Worm (Caenorhabditis elegans): Measurements from ENCODE around the gene C15C7.4.

Gene C15C7.4

DNA sequence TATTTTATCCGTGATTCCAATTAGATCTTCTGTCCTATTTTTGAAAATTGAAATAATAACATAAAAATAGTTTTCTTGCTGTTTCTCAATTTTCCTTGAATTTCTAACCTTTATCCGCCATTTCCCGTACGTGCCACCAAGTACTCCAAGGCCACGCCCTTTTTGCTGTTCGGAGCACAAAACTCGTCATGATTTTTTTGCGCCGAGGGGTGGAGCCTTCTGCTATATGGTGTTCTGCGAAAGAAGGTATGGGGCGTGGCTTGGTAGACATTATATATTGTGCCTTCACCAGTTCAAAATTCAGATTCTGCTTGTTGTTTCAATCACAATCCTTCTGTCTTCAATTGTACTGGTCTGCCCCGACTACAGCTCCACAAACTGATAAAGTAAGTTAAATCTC, at the start of gene C15C7.4:
TSS of gene C15C7.4 (plus strand) at position 301 of the 400 bp plus-strand sequence.
- TF ChIP-seq unc-62 (GFP tag; optimal IDR thresholded peaks at IDR 0.05), result no peak

DNA sequence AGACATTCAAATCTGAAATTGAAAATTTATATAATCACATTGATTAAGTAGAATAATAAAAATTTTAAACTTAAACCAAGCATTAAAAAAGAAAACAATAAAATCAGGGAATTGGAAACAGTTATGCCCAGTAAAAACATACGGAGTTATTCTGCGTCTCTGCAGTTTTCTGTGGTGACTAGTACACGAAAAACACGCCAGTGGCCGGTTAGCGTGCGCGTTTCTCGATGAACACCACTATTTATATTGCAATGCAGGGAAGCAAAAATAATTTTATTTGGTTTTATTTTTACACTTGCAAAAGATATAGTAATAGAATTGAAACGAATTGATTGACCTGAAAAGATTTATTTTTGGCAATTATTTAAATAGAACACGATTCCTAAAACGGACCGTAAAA, 45.5 kb upstream of the C15C7.4 start, which contains the start of gene sec-3:
TSS of gene sec-3 (minus strand) at position 21 of the 400 bp plus-strand sequence.
- no peak for TF ChIP-seq unc-62 (GFP tag; optimal IDR thresholded peaks at IDR 0.05)

DNA sequence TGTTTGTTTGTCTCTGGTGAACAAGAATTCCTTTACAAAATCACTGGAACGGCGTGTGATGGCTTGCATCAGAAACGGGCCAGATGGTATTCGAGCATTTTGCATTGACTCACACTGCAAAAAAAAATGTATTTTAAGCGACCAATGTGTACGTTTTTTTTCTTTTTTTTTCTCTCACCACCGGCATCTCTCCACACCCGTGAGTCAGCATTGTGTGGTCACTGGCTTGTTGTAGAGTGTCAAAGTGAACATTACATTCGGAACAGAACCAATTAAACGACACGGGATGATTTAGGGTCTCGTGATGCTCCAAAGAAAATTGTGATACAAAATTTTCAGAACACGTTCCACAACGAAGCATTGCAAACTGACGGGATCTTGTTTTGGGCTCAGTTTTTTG, 43.8 kb upstream of the C15C7.4 start:
- no peak for TF ChIP-seq unc-62 (GFP tag; optimal IDR thresholded peaks at IDR 0.05)

DNA sequence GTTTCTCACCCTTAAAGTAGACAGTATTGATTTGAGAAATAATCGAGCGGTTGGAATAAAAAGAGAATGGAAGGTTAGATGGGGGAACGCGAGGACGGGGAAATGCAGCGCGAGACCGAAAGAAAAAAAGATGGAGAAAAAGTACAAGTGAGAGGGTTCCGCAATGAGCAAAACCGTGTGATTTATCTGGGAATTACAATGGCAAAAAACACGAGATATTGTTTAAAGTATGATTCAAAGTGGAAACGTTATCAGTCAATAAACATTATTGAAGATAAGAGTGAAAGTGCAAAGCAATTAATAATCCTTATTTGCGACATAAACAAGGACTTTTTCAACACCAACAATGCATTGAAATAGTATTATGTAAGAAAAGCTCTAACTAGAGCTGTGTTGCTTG, 43.2 kb upstream of the C15C7.4 start, which contains the start of gene ztf-13:
TSS of gene ztf-13 (minus strand) at position 11 of the 400 bp plus-strand sequence.
- no peak for TF ChIP-seq unc-62 (GFP tag; optimal IDR thresholded peaks at IDR 0.05)

DNA sequence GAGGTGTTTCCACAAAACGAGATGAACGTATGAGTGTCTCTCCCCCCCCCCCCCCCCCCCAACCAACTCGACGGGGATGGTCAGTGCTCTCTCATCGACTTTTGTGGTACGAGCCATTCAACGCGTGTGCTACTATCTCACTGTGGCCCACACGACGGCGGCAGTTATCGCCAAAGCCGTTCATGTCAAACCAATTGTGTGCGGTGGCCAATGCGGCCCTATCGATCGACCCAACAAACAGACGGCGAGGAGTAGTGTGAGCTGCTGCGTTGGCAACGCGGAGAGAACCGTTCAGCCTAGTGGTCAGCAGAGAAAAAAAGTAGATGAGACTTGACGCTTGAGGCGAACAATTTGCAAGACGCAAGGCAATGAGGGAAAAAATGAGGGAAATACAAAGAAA, 42.5 kb upstream of the C15C7.4 start:
- no peak for TF ChIP-seq unc-62 (GFP tag; optimal IDR thresholded peaks at IDR 0.05)

DNA sequence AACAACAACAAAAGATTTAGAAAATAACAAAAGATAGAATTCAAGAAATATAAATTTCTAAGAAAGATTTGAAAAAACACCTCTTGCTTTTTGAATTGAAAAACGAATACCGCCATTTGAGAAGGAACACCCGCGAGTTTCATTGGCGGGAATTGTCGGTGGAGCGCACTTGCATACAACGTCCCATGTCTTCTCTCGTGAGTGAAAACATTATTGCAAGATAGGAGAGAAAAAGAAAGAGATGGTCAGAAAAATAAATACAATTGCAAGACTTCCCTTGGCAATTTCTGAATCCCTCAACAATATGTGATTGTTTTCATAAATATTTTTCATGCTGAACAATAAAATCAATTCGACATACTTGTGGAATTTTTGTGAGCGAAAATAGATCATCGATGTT, 39.2 kb upstream of the C15C7.4 start, which contains the start of gene K10B3.5:
TSS of gene K10B3.5 (minus strand) at position 343 of the 400 bp plus-strand sequence.
- TF ChIP-seq unc-62 (GFP tag; optimal IDR thresholded peaks at IDR 0.05), result no peak

DNA sequence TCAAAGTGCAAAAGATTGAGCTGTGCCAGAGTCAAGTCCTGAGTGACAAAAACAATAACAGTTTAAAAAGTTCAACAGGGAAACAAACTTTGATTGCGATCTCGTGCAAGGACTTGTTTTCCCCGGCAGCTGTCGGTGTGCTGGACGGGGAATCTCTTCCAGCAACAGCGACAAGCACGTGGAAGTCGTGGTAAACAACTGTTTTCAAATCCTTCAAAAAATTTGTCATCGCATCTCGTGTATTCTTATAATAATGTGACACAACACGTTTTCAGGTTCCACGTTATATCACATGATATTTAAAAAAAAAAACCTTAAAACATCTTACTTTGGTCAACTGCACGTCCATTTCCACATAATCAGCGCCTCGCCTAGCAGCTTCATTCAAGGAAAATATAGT, 36.8 kb upstream of the C15C7.4 start:
- TF ChIP-seq unc-62 (GFP tag; optimal IDR thresholded peaks at IDR 0.05), result no peak

DNA sequence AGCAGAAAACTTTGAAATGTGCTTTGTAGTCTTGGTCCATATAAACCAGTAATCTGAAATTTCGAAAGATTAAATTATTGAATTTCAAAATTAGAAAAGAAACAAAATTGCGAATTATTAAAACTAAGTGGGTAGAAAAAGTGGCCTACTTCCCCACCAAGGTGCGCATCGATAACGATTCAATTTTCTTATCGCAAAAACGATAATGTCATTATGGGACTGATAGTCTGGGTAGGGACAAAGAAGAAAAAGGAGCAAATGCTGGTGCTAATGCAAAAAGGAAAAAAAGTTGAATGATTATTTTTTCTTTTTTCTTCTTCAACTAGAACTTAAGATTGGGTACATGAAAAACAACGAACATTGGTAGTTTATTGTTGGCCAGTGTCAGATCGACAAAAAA, 34.8 kb upstream of the C15C7.4 start, which contains the start of gene gpcp-1:
TSS of gene gpcp-1 (minus strand) at position 53 of the 400 bp plus-strand sequence.
- TF ChIP-seq unc-62 (GFP tag; optimal IDR thresholded peaks at IDR 0.05), result no peak

DNA sequence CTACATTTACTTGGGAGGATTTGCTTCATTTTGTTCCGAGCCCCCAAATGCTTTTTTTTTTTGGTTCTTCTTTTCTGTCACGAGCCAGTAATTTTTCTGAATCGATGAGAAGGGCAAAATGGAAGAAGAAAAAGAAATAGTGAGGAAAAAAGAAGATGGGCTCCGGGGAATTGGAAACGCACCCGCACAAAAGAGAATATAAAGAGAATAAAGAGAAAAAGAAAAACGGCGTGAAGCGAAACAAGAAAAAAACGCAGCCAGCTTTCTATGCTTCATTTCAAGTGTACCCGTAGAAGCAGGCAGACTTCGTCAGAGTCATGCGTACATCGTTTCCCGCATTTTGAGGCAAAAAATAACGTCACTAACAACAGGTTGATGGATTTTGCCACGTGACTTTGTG, 34.3 kb upstream of the C15C7.4 start:
- no peak for TF ChIP-seq unc-62 (GFP tag; optimal IDR thresholded peaks at IDR 0.05)

DNA sequence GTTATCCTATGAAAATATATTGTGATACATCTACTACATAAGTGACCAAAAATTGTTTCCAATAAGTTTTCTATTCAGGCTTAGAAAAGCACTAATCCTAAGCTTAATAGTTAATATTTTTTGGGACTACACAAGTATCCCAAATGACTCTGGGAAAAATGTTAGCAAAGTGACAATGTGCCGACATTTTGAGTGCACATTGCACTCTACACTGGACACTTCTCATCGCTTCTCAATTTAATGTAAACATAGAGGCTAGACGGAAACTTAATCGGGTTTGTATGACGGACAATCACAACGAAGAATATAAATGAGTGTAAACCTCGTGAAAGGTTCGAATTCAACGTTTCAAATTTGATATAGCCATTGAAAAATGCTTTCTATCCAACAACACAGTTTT, 33.7 kb upstream of the C15C7.4 start:
- TF ChIP-seq unc-62 (GFP tag; optimal IDR thresholded peaks at IDR 0.05), result no peak

DNA sequence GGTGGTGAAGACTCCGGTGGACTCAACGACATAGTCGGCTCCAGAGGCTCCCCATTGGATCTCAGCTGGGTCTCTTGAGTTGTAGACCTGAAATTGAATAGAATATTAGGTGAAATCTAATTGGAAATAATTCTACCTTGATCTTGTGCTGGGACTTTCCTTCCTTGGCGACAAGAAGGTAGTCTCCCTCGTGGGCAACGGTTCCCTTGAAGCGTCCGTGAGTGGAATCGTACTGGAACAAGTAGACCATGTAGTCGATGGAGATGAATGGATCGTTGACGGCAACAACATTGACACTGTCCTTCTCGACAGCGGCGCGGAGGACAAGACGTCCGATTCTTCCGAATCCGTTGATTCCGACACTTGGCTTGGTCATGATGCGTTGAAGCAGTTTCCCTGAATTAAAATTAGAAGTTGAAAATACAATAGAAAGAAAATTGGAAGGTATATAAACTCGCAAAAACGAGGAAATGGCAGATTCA, 32.4 kb upstream of the C15C7.4 start, which contains the start of gene gpd-3:
TSS of gene gpd-3 (minus strand) at position 396 of the 482 bp plus-strand sequence.
- TF ChIP-seq unc-62 (GFP tag; optimal IDR thresholded peaks at IDR 0.05), result no peak

DNA sequence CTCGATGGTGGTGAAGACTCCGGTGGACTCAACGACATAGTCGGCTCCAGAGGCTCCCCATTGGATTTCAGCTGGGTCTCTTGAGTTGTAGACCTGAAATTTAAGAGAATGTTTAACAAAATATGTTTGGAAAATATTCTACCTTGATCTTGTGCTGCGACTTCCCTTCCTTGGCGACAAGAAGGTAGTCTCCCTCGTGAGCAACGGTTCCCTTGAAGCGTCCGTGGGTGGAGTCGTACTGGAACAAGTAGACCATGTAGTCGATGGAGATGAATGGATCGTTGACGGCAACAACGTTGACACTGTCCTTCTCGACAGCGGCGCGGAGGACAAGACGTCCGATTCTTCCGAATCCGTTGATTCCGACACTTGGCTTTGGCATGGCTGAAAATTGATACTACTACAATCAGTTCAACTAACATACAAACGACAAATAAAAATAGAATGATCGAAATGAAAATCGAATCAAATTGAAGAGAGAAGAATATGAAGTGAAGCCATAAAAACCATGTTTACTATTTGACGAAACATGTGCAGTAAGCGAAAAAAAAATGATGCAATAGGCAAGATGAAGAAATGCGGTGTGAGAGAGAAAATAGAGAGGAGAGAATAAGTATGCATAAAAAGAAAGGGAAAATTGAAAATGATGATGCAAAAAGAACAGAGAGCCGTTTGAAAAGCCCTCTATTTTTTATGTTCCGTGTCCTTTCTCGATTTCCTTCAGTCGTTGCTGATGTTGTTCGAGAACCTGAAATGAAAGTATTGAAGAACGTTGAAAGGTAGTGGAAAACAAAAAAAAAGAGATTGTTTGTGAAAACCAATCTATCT, 30.8 kb upstream of the C15C7.4 start, which contains the start of gene gpd-2:
TSS of gene gpd-2 (minus strand) at position 384 of the 828 bp plus-strand sequence.
- no peak for TF ChIP-seq unc-62 (GFP tag; optimal IDR thresholded peaks at IDR 0.05)

DNA sequence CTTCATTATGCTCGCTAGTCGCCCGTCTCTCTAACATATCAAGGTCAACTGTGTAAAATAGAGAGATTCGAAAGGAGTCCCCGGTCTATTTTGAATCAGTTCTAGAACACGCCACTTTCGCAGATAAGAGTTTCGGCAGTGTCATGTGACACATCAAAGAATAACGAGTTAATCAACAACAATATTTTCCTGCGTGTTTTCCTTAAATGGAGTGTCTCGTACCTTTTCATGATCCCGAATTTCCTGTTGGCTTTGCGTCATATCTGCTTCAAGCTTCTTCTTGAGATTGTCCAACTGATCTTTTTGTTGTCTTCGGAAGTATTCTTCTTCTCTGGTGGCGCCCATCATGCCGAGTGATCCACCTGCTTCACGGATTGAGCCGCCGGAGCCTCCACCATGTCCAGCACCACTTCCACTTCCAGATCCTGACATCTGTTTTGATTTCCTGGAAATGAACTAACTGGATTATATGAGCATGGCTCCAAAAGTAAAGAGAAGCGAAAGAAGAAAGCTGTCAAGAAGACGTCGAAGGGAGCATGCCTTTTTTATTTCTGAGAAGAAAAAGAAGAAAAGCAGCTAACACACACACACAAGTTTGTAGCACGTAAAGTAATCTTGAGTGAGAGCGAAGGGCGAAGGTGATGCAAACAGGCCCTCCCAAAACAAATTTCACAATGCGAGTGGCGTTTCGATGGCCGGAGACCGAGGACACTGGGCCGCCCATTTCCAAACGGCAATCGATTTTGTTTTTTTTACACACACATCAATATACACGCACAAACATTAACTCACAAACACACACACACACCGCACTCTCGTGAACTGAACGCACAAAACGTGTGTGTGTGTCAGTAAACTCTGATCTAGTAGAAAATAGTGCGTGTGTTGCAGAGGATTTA, 30.0 kb upstream of the C15C7.4 start:
- no peak for TF ChIP-seq unc-62 (GFP tag; optimal IDR thresholded peaks at IDR 0.05)

DNA sequence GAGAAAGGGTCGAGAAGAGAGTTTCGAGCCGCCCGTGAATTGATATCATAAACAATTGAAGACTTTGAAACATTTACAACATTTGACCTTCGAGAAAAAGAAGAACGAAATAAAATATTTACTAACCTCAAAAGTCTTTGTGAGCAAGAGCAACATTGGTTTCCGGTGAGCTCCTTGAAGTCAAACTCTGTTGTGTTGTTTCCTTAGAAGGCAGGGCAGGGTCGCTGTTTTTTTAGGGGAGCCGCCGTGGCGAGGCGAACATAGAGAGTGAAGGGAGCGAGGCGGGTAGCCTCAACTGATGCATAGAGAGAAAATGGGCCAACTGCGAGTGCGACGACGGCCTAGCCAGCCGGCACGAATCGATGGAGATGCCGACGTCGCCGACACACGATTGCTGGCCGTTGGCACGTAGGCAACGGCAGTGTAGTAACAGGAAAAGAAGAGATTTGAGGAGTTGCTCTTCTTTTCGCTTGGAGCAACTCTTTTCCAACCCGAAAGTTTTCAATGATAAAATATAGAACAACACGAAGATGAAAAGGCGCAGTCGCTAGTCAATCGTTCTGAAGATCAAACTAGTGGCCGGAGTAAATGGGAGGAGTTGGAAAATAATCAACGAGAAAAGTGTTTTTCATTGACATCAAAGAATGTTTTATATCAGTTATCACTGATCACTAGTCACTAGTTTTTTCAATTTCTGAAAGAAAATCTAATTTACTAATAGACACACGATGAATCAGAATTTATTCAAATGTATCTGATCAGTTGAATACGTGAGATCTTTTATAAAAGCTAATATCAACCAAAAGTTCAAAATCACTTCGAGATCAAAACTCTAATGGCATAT, 29.1 kb upstream of the C15C7.4 start, which contains the start of gene mai-1:
TSS of gene mai-1 (minus strand) at position 557 of the 844 bp plus-strand sequence.
- no peak for TF ChIP-seq unc-62 (GFP tag; optimal IDR thresholded peaks at IDR 0.05)

DNA sequence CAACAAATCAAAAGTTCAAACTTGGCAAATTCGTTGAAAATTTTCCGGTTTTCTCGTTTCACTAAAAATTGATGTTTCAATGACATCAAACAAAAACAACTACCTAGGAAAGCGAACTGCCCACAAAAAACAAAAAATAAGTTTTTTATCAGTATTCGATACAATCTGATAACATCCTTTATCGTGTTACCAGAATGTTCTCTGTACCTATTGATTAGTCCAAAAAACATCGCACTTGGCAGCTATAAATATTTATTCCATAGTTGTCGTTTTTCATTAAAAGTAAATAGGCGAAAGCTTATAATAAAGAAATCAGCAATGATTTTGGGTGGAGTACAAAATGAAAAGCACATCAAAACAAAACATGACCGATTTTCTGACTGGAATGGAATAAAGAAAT, 28.2 kb upstream of the C15C7.4 start:
- TF ChIP-seq unc-62 (GFP tag; optimal IDR thresholded peaks at IDR 0.05), result no peak
